Worm (Caenorhabditis elegans): ENCODE measurements around the gene F08F8.6.

DNA sequence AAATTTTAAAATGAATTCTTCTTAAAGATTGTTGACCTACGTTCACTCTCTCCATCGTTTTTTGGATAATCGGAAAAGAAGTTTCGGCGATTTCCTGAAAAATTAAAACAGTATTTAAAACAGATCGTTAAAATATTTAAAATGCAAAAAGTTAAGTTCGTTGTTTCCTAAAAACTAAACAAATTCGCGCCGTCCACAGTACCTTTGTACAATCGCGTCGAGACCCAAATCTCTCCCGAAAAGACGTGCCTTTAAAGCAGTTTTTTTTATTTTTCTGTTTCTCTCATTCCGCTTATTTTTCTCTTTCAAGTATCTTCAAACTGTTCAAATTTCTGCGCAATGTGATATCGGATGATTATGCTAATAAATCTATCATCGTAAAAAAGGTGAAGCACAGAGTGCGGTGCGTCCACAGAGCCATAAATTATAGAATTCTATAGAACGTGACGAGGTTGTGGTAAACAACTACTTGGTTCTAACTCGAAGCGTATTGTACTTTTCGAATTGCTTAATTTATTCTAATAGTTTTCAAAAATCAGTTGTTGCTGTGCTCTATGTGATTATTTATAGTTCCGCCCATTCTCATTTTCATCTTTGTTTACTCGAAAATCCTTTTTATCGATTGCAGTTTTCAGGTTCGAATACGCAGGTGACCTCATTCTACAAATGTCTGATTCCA, 32.7 kb upstream of the F08F8.6 start, which contains the start of the genes F56C9.6 and F56C9.3:
- TF ChIP-seq ztf-11 (tag; optimal IDR thresholded peaks at IDR 0.05) = no peak
- TF ChIP-seq elt-3 (tag; optimal IDR thresholded peaks at IDR 0.05) = no peak

Data from whole organism, mixed stage, embryonic.